Fruit fly (Drosophila melanogaster): ENCODE results near the gene wdb.

DNA sequence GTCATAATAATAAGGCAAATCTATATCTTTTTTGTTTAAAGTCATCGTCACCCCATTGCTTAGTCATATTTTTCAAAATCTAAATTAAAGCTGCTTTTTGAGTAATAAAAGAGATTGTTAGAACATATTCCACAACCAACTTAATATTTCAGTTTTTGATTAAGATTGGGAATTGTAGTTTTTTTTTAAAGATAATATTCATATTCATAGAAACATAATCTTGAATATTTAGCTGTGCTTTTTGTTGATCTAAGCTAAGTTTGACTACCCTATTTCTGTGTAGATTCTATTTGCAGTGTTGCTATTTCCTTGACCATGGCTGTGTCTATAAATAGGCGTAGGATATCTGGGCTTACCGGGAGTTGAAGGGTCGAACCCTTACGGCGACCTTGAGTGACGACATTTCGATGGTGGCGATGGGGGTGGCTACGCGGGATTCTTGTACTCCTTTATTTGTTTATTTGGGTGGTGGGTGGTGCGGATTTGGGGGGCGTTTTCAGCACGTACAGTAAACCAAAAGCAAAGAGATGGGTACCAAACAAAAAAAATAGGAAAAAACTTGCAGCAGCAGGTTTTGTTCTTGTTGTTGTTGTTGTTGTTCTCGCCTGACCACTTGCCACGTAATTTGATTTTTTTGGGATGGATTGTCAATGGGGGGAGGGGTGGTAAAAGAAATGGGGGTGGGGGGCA, 23.9 kb downstream of the wdb start:
- TF ChIP-seq psq (optimal IDR thresholded peaks at IDR 0.05) = no peak
- no peak for TF ChIP-seq Myc (optimal IDR thresholded peaks at IDR 0.05)
- TF ChIP-seq h (optimal IDR thresholded peaks at IDR 0.05) = no peak
- no peak for TF ChIP-seq Sin3A (optimal IDR thresholded peaks at IDR 0.05)
- no peak for TF ChIP-seq ttk (optimal IDR thresholded peaks at IDR 0.05)
